Fruit fly (Drosophila melanogaster) whole organism, adult: Measurements from ENCODE around the gene CG33339.

Experiments used
- CG11617 ChIP-seq: fragments of 200-800 bp; sonication (Bioruptor generic); optimal IDR thresholded peaks from 2 replicates; lab custom pipeline; 2017; ENCODE audit warnings: mild to moderate bottlenecking, missing biosample characterization, missing genetic modification reagents, missing genetic modification characterization
- CG12768 ChIP-seq: fragments of 200-800 bp; sonication (Bioruptor generic); optimal IDR thresholded peaks from 2 replicates; lab custom pipeline; 2017; ENCODE audit warnings: missing biosample characterization, missing genetic modification characterization, mild to moderate bottlenecking, moderate library complexity, missing genetic modification reagents
- CG14711 ChIP-seq: fragments of 200-800 bp; sonication (Bioruptor generic); optimal IDR thresholded peaks from 2 replicates; lab custom pipeline; 2018; ENCODE audit warnings: missing biosample characterization, mild to moderate bottlenecking, missing genetic modification characterization, moderate library complexity
- CG1620 ChIP-seq: fragments of 200-800 bp; sonication (Bioruptor generic); optimal IDR thresholded peaks from 2 replicates; lab custom pipeline; 2016; ENCODE audit warnings: missing biosample characterization, missing genetic modification characterization
- CG33017 ChIP-seq: fragments of 200-800 bp; sonication (Bioruptor generic); optimal IDR thresholded peaks from 2 replicates; lab custom pipeline; 2018; ENCODE audit warnings: missing biosample characterization, mild to moderate bottlenecking, missing genetic modification characterization, moderate library complexity
- CG5204 ChIP-seq: fragments of 200-800 bp; sonication (Bioruptor generic); optimal IDR thresholded peaks from 2 replicates; lab custom pipeline; 2016; ENCODE audit warnings: missing biosample characterization, missing genetic modification characterization
- CG7045 ChIP-seq: fragments of 200-800 bp; sonication (Bioruptor generic); optimal IDR thresholded peaks from 2 replicates; lab custom pipeline; 2017; ENCODE audit warnings: missing biosample characterization, mild to moderate bottlenecking, missing genetic modification characterization
- CG7101 ChIP-seq: fragments of 200-800 bp; sonication (Bioruptor generic); optimal IDR thresholded peaks from 2 replicates; lab custom pipeline; 2018; ENCODE audit warnings: missing biosample characterization, mild to moderate bottlenecking, missing genetic modification characterization, moderate library complexity
- Clk ChIP-seq: fragments of 200-800 bp; sonication (Bioruptor generic); optimal IDR thresholded peaks from 2 replicates; lab custom pipeline; 2017; ENCODE audit warnings: missing biosample characterization, missing genetic modification characterization
- Crg-1 ChIP-seq: fragments of 200-800 bp; sonication (Bioruptor generic); optimal IDR thresholded peaks from 2 replicates; lab custom pipeline; 2016; ENCODE audit warnings: missing biosample characterization, missing genetic modification characterization
- Hr96 ChIP-seq: fragments of 200-800 bp; sonication (Bioruptor generic); optimal IDR thresholded peaks from 2 replicates; lab custom pipeline; 2016; ENCODE audit warnings: missing biosample characterization, missing genetic modification characterization
- Mnt ChIP-seq: fragments of 200-800 bp; sonication (Bioruptor generic); optimal IDR thresholded peaks from 2 replicates; lab custom pipeline; 2016; ENCODE audit warnings: missing biosample characterization, mild to moderate bottlenecking, missing genetic modification characterization
- bab1 ChIP-seq: fragments of 200-800 bp; sonication (Bioruptor generic); optimal IDR thresholded peaks from 3 replicates; lab custom pipeline; 2019; ENCODE audit warnings: missing biosample characterization, mild to moderate bottlenecking, missing genetic modification characterization, moderate library complexity
- cic ChIP-seq: fragments of 200-800 bp; sonication (Bioruptor generic); optimal IDR thresholded peaks from 2 replicates; lab custom pipeline; 2017; ENCODE audit warnings: missing biosample characterization, mild to moderate bottlenecking, missing genetic modification characterization, moderate library complexity
- cnc ChIP-seq, 2 experiments: fragments of >200 bp; optimal IDR thresholded peaks; 2 replicates each; lab custom pipeline; 2017
- kay ChIP-seq: fragments of 200-800 bp; sonication (Bioruptor generic); peaks from one replicate; lab custom pipeline; 2016; ENCODE audit warnings: missing biosample characterization, missing genetic modification characterization, borderline replicate concordance
- ovo ChIP-seq: fragments of 200-800 bp; sonication (Bioruptor generic); optimal IDR thresholded peaks from 2 replicates; lab custom pipeline; 2016; ENCODE audit warnings: missing biosample characterization, missing genetic modification characterization
- pad ChIP-seq: fragments of 200-800 bp; sonication (Bioruptor generic); optimal IDR thresholded peaks from 3 replicates; lab custom pipeline; 2017; ENCODE audit warnings: missing biosample characterization, missing genetic modification characterization, mild to moderate bottlenecking, moderate library complexity, missing genetic modification reagents
- tj ChIP-seq: fragments of 200-800 bp; sonication (Bioruptor generic); optimal IDR thresholded peaks from 3 replicates; lab custom pipeline; 2017; ENCODE audit warnings: missing biosample characterization, mild to moderate bottlenecking, missing genetic modification characterization, moderate library complexity
- toe ChIP-seq: fragments of 200-800 bp; sonication (Bioruptor generic); optimal IDR thresholded peaks from 2 replicates; lab custom pipeline; 2016; ENCODE audit warnings: missing biosample characterization, missing genetic modification characterization

The CG33339 gene

dm6 chr3R:24361583-24361982 is at the start of gene CG33339, which contains the start of gene CG5762:
Gene CG33339, plus strand, starts transcription at chr3R:24361847.
Gene CG5762, minus strand, starts transcription at chr3R:24361683.
- TF ChIP-seq cic (GFP tag; lab: Kevin White, UChicago) (no peak), Hr96 (GFP tag; lab: Kevin White, UChicago) (no peak), kay (GFP tag; lab: Kevin White, UChicago) (no peak), bab1 (GFP tag; lab: Kevin White, UChicago) (no peak), CG33017 (tag; lab: Kevin White, UChicago) (no peak), pad (GFP tag; lab: Kevin White, UChicago) (no peak), Clk (GFP tag; lab: Kevin White, UChicago) (no peak), CG7101 (tag; lab: Kevin White, UChicago) (no peak), Crg-1 (no peak), CG12768 (GFP tag; lab: Kevin White, UChicago) (no peak), CG1620 (GFP tag; lab: Kevin White, UChicago) (no peak)

- TF ChIP-seq toe (GFP tag; lab: Kevin White, UChicago) = peak; percentile 79
- TF ChIP-seq CG7045 (GFP tag; lab: Kevin White, UChicago) = peak; percentile 52
- TF ChIP-seq CG7101 (tag; lab: Kevin White, UChicago) = peak; percentile 62
- TF ChIP-seq Crg-1 = no peak
- no peak for TF ChIP-seq cnc (optimal IDR thresholded peaks at IDR 0.05; lab: Kevin White, UChicago)
- TF ChIP-seq CG12768 (GFP tag; lab: Kevin White, UChicago) = peak; percentile 37
- no peak for TF ChIP-seq pad (GFP tag; lab: Kevin White, UChicago)
- TF ChIP-seq ovo (GFP tag; lab: Kevin White, UChicago) = no peak
- peak; percentile 9 for TF ChIP-seq Hr96 (GFP tag; lab: Kevin White, UChicago)
- peak; percentile 20 for TF ChIP-seq Mnt (GFP tag; lab: Kevin White, UChicago)
- TF ChIP-seq CG33017 (tag; lab: Kevin White, UChicago) = no peak
- no peak for TF ChIP-seq CG14711 (tag; lab: Kevin White, UChicago)
- peak; percentile 16 for TF ChIP-seq bab1 (GFP tag; lab: Kevin White, UChicago)
- peak; percentile 87 for TF ChIP-seq kay (GFP tag; lab: Kevin White, UChicago)
- TF ChIP-seq tj = peak; percentile 43
- no peak for TF ChIP-seq cic (GFP tag; lab: Kevin White, UChicago)
- peak; percentile 46 for TF ChIP-seq CG11617 (GFP tag; lab: Kevin White, UChicago)
- TF ChIP-seq CG1620 (GFP tag; lab: Kevin White, UChicago) = peak; percentile 43
- no peak for TF ChIP-seq Clk (GFP tag; lab: Kevin White, UChicago)
- TF ChIP-seq CG5204 (GFP tag; lab: Kevin White, UChicago) = no peak
Observed at dm6 chr3R:24318217-24319082, 43.2 kb upstream of the CG33339 start, which contains the start of the genes Nab2 and BRWD3. Gene Nab2, minus strand, starts transcription at chr3R:24318419. Gene BRWD3, plus strand, starts transcription at chr3R:24319000.

dm6 chr3R:24319083-24319381 is 42.6 kb upstream of the CG33339 start:
- TF ChIP-seq CG7045 (GFP tag; lab: Kevin White, UChicago) (no peak), CG11617 (GFP tag; lab: Kevin White, UChicago) (no peak), CG5204 (GFP tag; lab: Kevin White, UChicago) (no peak)

- TF ChIP-seq tj (peak; percentile 58), Crg-1 (no peak), Clk (GFP tag; lab: Kevin White, UChicago) (no peak), CG33017 (tag; lab: Kevin White, UChicago) (no peak), CG14711 (tag; lab: Kevin White, UChicago) (no peak), bab1 (GFP tag; lab: Kevin White, UChicago) (no peak), CG12768 (GFP tag; lab: Kevin White, UChicago) (peak; percentile 39), CG5204 (GFP tag; lab: Kevin White, UChicago) (no peak), Mnt (GFP tag; lab: Kevin White, UChicago) (peak; percentile 70), CG11617 (GFP tag; lab: Kevin White, UChicago) (no peak), toe (GFP tag; lab: Kevin White, UChicago) (no peak), ovo (GFP tag; lab: Kevin White, UChicago) (no peak), pad (GFP tag; lab: Kevin White, UChicago) (no peak), cic (GFP tag; lab: Kevin White, UChicago) (no peak), CG7101 (tag; lab: Kevin White, UChicago) (no peak), kay (GFP tag; lab: Kevin White, UChicago) (peak; percentile 97), CG1620 (GFP tag; lab: Kevin White, UChicago) (no peak), cnc (optimal IDR thresholded peaks at IDR 0.05; lab: Kevin White, UChicago) (no peak), Hr96 (GFP tag; lab: Kevin White, UChicago) (no peak), CG7045 (GFP tag; lab: Kevin White, UChicago) (no peak)
Observed at dm6 chr3R:24319632-24320341, 41.9 kb upstream of the CG33339 start.

- TF ChIP-seq tj (no peak), CG7045 (GFP tag; lab: Kevin White, UChicago) (no peak), CG12768 (GFP tag; lab: Kevin White, UChicago) (peak; percentile 5), Mnt (GFP tag; lab: Kevin White, UChicago) (peak; percentile 42)
Observed at dm6 chr3R:24320342-24320711, 41.3 kb upstream of the CG33339 start.
